Worm (Caenorhabditis elegans): ENCODE data around the gene slo-1.

The slo-1 gene

ce11 chrV:18487158-18487557 lies 4.9 kb upstream of the slo-1 start, which contains the start of gene Y51A2D.18:
Y51A2D.18 (minus strand) TSS chrV:18487258.
- TF ChIP-seq ztf-29 (GFP tag; IDR thresholded peaks at IDR 0.05) (no peak), med-1 (GFP tag; optimal IDR thresholded peaks at IDR 0.05; ENCODE audit: insufficient read depth) (no peak), cog-1 (tag; optimal IDR thresholded peaks at IDR 0.05) (no peak), T22C8.4 (GFP tag; IDR thresholded peaks at IDR 0.05) (no peak), flt-1 (GFP tag; IDR thresholded peaks at IDR 0.05) (no peak), ref-1 (GFP tag; conservative IDR thresholded peaks at IDR 0.05) (no peak), tab-1 (GFP tag; IDR thresholded peaks at IDR 0.05) (no peak), klf-2 (GFP tag; conservative IDR thresholded peaks at IDR 0.05) (no peak), ztf-23 (GFP tag; IDR thresholded peaks at IDR 0.05) (no peak)

- TF ChIP-seq ztf-29 (GFP tag; IDR thresholded peaks at IDR 0.05) (no peak), tab-1 (GFP tag; IDR thresholded peaks at IDR 0.05) (0 out of 2 replicates have a peak, but pooled peaks have one; percentile 4), T22C8.4 (GFP tag; IDR thresholded peaks at IDR 0.05) (peak; percentile 66), flt-1 (GFP tag; IDR thresholded peaks at IDR 0.05) (no peak), cog-1 (tag; optimal IDR thresholded peaks at IDR 0.05) (peak; percentile 8), med-1 (GFP tag; optimal IDR thresholded peaks at IDR 0.05; ENCODE audit: insufficient read depth) (no peak), klf-2 (GFP tag; conservative IDR thresholded peaks at IDR 0.05) (no peak), ztf-23 (GFP tag; IDR thresholded peaks at IDR 0.05) (0 out of 2 replicates have a peak, but pooled peaks have one; percentile 60), ref-1 (GFP tag; conservative IDR thresholded peaks at IDR 0.05) (no peak)
Measured at ce11 chrV:18490284-18490832, 1.7 kb upstream of the slo-1 start.

- TF ChIP-seq med-1 (GFP tag; optimal IDR thresholded peaks at IDR 0.05; ENCODE audit: insufficient read depth) = no peak
- 0 out of 2 replicates have a peak, but pooled peaks have one; percentile 30 for TF ChIP-seq T22C8.4 (GFP tag; IDR thresholded peaks at IDR 0.05)
Measured at ce11 chrV:18504610-18505009, 12.5 kb downstream of the slo-1 start.

ce11 chrV:18506772-18507171 lies 14.7 kb downstream of the slo-1 start:
- TF ChIP-seq T22C8.4 (GFP tag; IDR thresholded peaks at IDR 0.05) = no peak
- TF ChIP-seq ref-1 (GFP tag; conservative IDR thresholded peaks at IDR 0.05) = no peak
- TF ChIP-seq flt-1 (GFP tag; IDR thresholded peaks at IDR 0.05) = no peak
- no peak for TF ChIP-seq tab-1 (GFP tag; IDR thresholded peaks at IDR 0.05)
- TF ChIP-seq med-1 (GFP tag; optimal IDR thresholded peaks at IDR 0.05; ENCODE audit: insufficient read depth) = no peak
- TF ChIP-seq cog-1 (tag; optimal IDR thresholded peaks at IDR 0.05) = no peak
- TF ChIP-seq klf-2 (GFP tag; conservative IDR thresholded peaks at IDR 0.05) = no peak
- TF ChIP-seq ztf-29 (GFP tag; IDR thresholded peaks at IDR 0.05) = no peak
- no peak for TF ChIP-seq ztf-23 (GFP tag; IDR thresholded peaks at IDR 0.05)

ce11 chrV:18508564-18508963 lies 16.5 kb downstream of the slo-1 start, which contains the start of gene Y51A2D.1:
Y51A2D.1 (plus strand) TSS chrV:18508864.
- TF ChIP-seq flt-1 (GFP tag; IDR thresholded peaks at IDR 0.05) = no peak
- TF ChIP-seq ref-1 (GFP tag; conservative IDR thresholded peaks at IDR 0.05) = no peak
- TF ChIP-seq tab-1 (GFP tag; IDR thresholded peaks at IDR 0.05) = no peak
- no peak for TF ChIP-seq klf-2 (GFP tag; conservative IDR thresholded peaks at IDR 0.05)
- no peak for TF ChIP-seq ztf-23 (GFP tag; IDR thresholded peaks at IDR 0.05)
- TF ChIP-seq T22C8.4 (GFP tag; IDR thresholded peaks at IDR 0.05) = no peak
- no peak for TF ChIP-seq med-1 (GFP tag; optimal IDR thresholded peaks at IDR 0.05; ENCODE audit: insufficient read depth)
- TF ChIP-seq ztf-29 (GFP tag; IDR thresholded peaks at IDR 0.05) = no peak

- TF ChIP-seq flt-1 (GFP tag; IDR thresholded peaks at IDR 0.05) (no peak), tab-1 (GFP tag; IDR thresholded peaks at IDR 0.05) (no peak), T22C8.4 (GFP tag; IDR thresholded peaks at IDR 0.05) (no peak), cog-1 (tag; optimal IDR thresholded peaks at IDR 0.05) (no peak), ztf-23 (GFP tag; IDR thresholded peaks at IDR 0.05) (no peak), med-1 (GFP tag; optimal IDR thresholded peaks at IDR 0.05; ENCODE audit: insufficient read depth) (no peak)
Measured at ce11 chrV:18511847-18512246, 19.8 kb downstream of the slo-1 start.

- TF ChIP-seq T22C8.4 (GFP tag; IDR thresholded peaks at IDR 0.05) (no peak), ztf-29 (GFP tag; IDR thresholded peaks at IDR 0.05) (no peak)
Measured at ce11 chrV:18516496-18516895, 24.4 kb downstream of the slo-1 start, which contains the start of gene hmit-1.1. hmit-1.1 (plus strand) TSS chrV:18516789.

- no peak for TF ChIP-seq klf-2 (GFP tag; conservative IDR thresholded peaks at IDR 0.05)
- no peak for TF ChIP-seq T22C8.4 (GFP tag; IDR thresholded peaks at IDR 0.05)
- TF ChIP-seq flt-1 (GFP tag; IDR thresholded peaks at IDR 0.05) = no peak
- TF ChIP-seq ztf-23 (GFP tag; IDR thresholded peaks at IDR 0.05) = no peak
Measured at ce11 chrV:18524460-18524859, 32.4 kb downstream of the slo-1 start, which contains the start of gene hmit-1.2. hmit-1.2 (plus strand) TSS chrV:18524760.

- TF ChIP-seq ztf-23 (GFP tag; IDR thresholded peaks at IDR 0.05) = no peak
- no peak for TF ChIP-seq klf-2 (GFP tag; conservative IDR thresholded peaks at IDR 0.05)
- no peak for TF ChIP-seq T22C8.4 (GFP tag; IDR thresholded peaks at IDR 0.05)
- TF ChIP-seq med-1 (GFP tag; optimal IDR thresholded peaks at IDR 0.05; ENCODE audit: insufficient read depth) = no peak
- no peak for TF ChIP-seq tab-1 (GFP tag; IDR thresholded peaks at IDR 0.05)
- TF ChIP-seq ztf-29 (GFP tag; IDR thresholded peaks at IDR 0.05) = no peak
- TF ChIP-seq cog-1 (tag; optimal IDR thresholded peaks at IDR 0.05) = no peak
- TF ChIP-seq ref-1 (GFP tag; conservative IDR thresholded peaks at IDR 0.05) = no peak
- no peak for TF ChIP-seq flt-1 (GFP tag; IDR thresholded peaks at IDR 0.05)
Measured at ce11 chrV:18533606-18534005, 41.5 kb downstream of the slo-1 start, which contains the start of gene ints-5. ints-5 (plus strand) TSS chrV:18533953.

- no peak for TF ChIP-seq ztf-29 (GFP tag; IDR thresholded peaks at IDR 0.05)
- TF ChIP-seq T22C8.4 (GFP tag; IDR thresholded peaks at IDR 0.05) = no peak
- TF ChIP-seq cog-1 (tag; optimal IDR thresholded peaks at IDR 0.05) = no peak
- no peak for TF ChIP-seq flt-1 (GFP tag; IDR thresholded peaks at IDR 0.05)
- no peak for TF ChIP-seq ztf-23 (GFP tag; IDR thresholded peaks at IDR 0.05)
- no peak for TF ChIP-seq med-1 (GFP tag; optimal IDR thresholded peaks at IDR 0.05; ENCODE audit: insufficient read depth)
- TF ChIP-seq ref-1 (GFP tag; conservative IDR thresholded peaks at IDR 0.05) = no peak
- TF ChIP-seq tab-1 (GFP tag; IDR thresholded peaks at IDR 0.05) = no peak
- no peak for TF ChIP-seq klf-2 (GFP tag; conservative IDR thresholded peaks at IDR 0.05)
Measured at ce11 chrV:18536015-18536414, 44.0 kb downstream of the slo-1 start.

Measured in whole organism, midembryonic.